Worm (Caenorhabditis elegans): ENCODE results near the gene Y39A1A.22.

DNA sequence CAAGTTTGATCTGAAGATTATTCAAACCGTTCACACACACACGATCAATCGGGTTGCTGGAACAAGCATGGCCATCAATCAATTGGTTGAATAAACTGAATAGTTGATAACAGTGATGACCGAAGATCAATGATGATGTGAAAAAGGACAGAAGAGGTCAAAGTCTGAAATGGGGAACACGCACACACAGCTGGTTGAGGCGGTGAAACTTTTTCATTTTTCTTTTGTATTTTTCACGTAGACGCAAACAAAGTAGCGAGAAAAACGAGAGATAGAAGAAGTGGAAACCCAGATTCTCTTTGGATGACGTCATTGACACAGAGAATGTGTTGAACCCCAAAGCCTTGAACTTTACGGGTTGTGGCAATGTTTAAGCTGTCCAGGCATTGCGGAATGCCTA lies 10.7 kb upstream of the Y39A1A.22 start:
- no peak for TF ChIP-seq pha-4 (GFP tag; IDR thresholded peaks at IDR 0.05)
- no peak for TF ChIP-seq pha-4 (tag; optimal IDR thresholded peaks at IDR 0.05)
- TF ChIP-seq mep-1 (tag; optimal IDR thresholded peaks at IDR 0.05) = peak; percentile 68
- TF ChIP-seq nhr-111 (GFP tag; optimal IDR thresholded peaks at IDR 0.05) = no peak
- no peak for TF ChIP-seq daf-12 (tag; optimal IDR thresholded peaks at IDR 0.05)
- peak; percentile 76 for TF ChIP-seq nhr-28 (tag; optimal IDR thresholded peaks at IDR 0.05)

Measured in whole organism, L4 larva.